Worm (Caenorhabditis elegans): ENCODE measurements around the gene slc-25A18.2.

Gene slc-25A18.2

ce11 chrIV:7486201-7486947, 11.5 kb downstream of the slc-25A18.2 start, which contains the start of the genes his-61 and his-62 (continued):
- TF ChIP-seq egrh-3 (GFP tag; IDR thresholded peaks at IDR 0.05) (no peak), mxl-1 (tag; optimal IDR thresholded peaks at IDR 0.05) (no peak), nhr-90 (tag; optimal IDR thresholded peaks at IDR 0.05) (peak; percentile 42), C06A6.2 (GFP tag; conservative IDR thresholded peaks at IDR 0.05) (no peak), sea-2 (GFP tag; IDR thresholded peaks at IDR 0.05) (no peak), lin-35 (GFP tag; optimal IDR thresholded peaks at IDR 0.05) (no peak), attf-5 (GFP tag; optimal IDR thresholded peaks at IDR 0.05) (no peak), F57A8.1 (GFP tag; optimal IDR thresholded peaks at IDR 0.05) (no peak), Y53F4B.3 (GFP tag; IDR thresholded peaks at IDR 0.05) (no peak), ceh-40 (GFP tag; IDR thresholded peaks at IDR 0.05) (no peak), repo-1 (tag; optimal IDR thresholded peaks at IDR 0.05) (no peak), F22D6.2 (tag; optimal IDR thresholded peaks at IDR 0.05) (no peak), lin-40 (tag; optimal IDR thresholded peaks at IDR 0.05) (no peak), mes-4 (tag; optimal IDR thresholded peaks at IDR 0.05) (no peak), dpl-1 (GFP tag; optimal IDR thresholded peaks at IDR 0.05) (no peak), Y95B8A.8 (GFP tag; IDR thresholded peaks at IDR 0.05) (0 out of 2 replicates have a peak, but pooled peaks have one; percentile 70), ZK185.1 (tag; optimal IDR thresholded peaks at IDR 0.05; ENCODE audit: poor library complexity, severe bottlenecking) (peak; percentile 39), snpc-4 (GFP tag; optimal IDR thresholded peaks at IDR 0.05) (no peak), snpc-4 (tag; optimal IDR thresholded peaks at IDR 0.05) (peak; percentile 4 to 74 (median 61)), ztf-28 (GFP tag; IDR thresholded peaks at IDR 0.05) (peak; percentile 76; the same call in 1 of the 2 replicates), xnd-1 (tag; optimal IDR thresholded peaks at IDR 0.05) (no peak), tlf-1 (GFP tag; optimal IDR thresholded peaks at IDR 0.05) (peak; percentile 23), die-1 (tag; optimal IDR thresholded peaks at IDR 0.05) (no peak), F23B12.7 (tag; optimal IDR thresholded peaks at IDR 0.05; ENCODE audit: insufficient read depth) (no peak), hrde-1 (tag; optimal IDR thresholded peaks at IDR 0.05; ENCODE audit: borderline replicate concordance) (peak; percentile 20), ama-1 (optimal IDR thresholded peaks at IDR 0.05) (no peak), ama-1 (GFP tag; optimal IDR thresholded peaks at IDR 0.05) (no peak), B0336.3 (GFP tag; IDR thresholded peaks at IDR 0.05) (peak; percentile 46; the same call in 1 of the 2 replicates), ztf-6 (GFP tag; IDR thresholded peaks at IDR 0.05) (no peak), cebp-1 (GFP tag; IDR thresholded peaks at IDR 0.05) (no peak), cebp-1 (tag; optimal IDR thresholded peaks at IDR 0.05) (peak; percentile 6), dpff-1 (tag; optimal IDR thresholded peaks at IDR 0.05) (no peak), ztf-3 (GFP tag; optimal IDR thresholded peaks at IDR 0.05) (no peak), mcd-1 (GFP tag; IDR thresholded peaks at IDR 0.05) (peak; percentile 51)

- TF ChIP-seq akir-1 (GFP tag; optimal IDR thresholded peaks at IDR 0.05): no peak
- peak; percentile 13 for TF ChIP-seq ceh-27 (GFP tag; optimal IDR thresholded peaks at IDR 0.05)
- TF ChIP-seq nfya-1 (tag; optimal IDR thresholded peaks at IDR 0.05; ENCODE audit: borderline replicate concordance, insufficient read depth): no peak
- TF ChIP-seq Y56A3A.18 (GFP tag; IDR thresholded peaks at IDR 0.05): no peak
- TF ChIP-seq zim-3 (tag; optimal IDR thresholded peaks at IDR 0.05): peak; percentile 59
- TF ChIP-seq ZK185.1 (tag; optimal IDR thresholded peaks at IDR 0.05; ENCODE audit: poor library complexity, severe bottlenecking): no peak
- TF ChIP-seq F39B2.1 (GFP tag; IDR thresholded peaks at IDR 0.05): peak; percentile 99
- TF ChIP-seq hlh-26 (GFP tag; conservative IDR thresholded peaks at IDR 0.05): no peak
- TF ChIP-seq ztf-18 (tag; optimal IDR thresholded peaks at IDR 0.05): peak; percentile 35
- no peak; the same call in 1 of the 2 replicates for TF ChIP-seq lir-1 (GFP tag; conservative IDR thresholded peaks at IDR 0.05)
- TF ChIP-seq hlh-12 (tag; optimal IDR thresholded peaks at IDR 0.05): no peak
- TF ChIP-seq B0019.2 (GFP tag; conservative IDR thresholded peaks at IDR 0.05): no peak
- TF ChIP-seq F57C9.4 (tag; optimal IDR thresholded peaks at IDR 0.05): no peak
- TF ChIP-seq egl-18 (GFP tag; IDR thresholded peaks at IDR 0.05): no peak
These were observed 13.0 kb downstream of the slc-25A18.2 start, which contains the start of the genes his-60 and his-59 for ce11 chrIV:7487554-7488456. his-60 (minus strand) TSS chrIV:7487992. his-59 (plus strand) TSS chrIV:7488249.

All from whole organism, young adult.